Fruit fly (Drosophila melanogaster): ENCODE results near the gene Ir7b.

Gene Ir7b

dm6 chrX:7901153-7902038 is 34.6 kb upstream of the Ir7b start, which contains the start of the genes RpS6 and bys (continued):
- TF ChIP-seq CG34376 (GFP tag; optimal IDR thresholded peaks at IDR 0.05) = peak; percentile 74
- peak; percentile 15 for TF ChIP-seq CG4328 (GFP tag; optimal IDR thresholded peaks at IDR 0.05)
- TF ChIP-seq CG18619 (GFP tag; optimal IDR thresholded peaks at IDR 0.05) = peak; percentile 52
- TF ChIP-seq CG13775 (GFP tag; optimal IDR thresholded peaks at IDR 0.05) = peak; percentile 66
- peak; percentile 89 for TF ChIP-seq ci (GFP tag; IDR thresholded peaks at IDR 0.05)
- TF ChIP-seq CG9817 (tag; optimal IDR thresholded peaks at IDR 0.05) = peak; percentile 40
- no peak for TF ChIP-seq Gsc (GFP tag; IDR thresholded peaks at IDR 0.05)
- TF ChIP-seq CG3281 (GFP tag; optimal IDR thresholded peaks at IDR 0.05) = peak; percentile 67
- TF ChIP-seq CG30431 (GFP tag; optimal IDR thresholded peaks at IDR 0.05) = no peak
- peak; percentile 46 for TF ChIP-seq CG18599 (GFP tag; optimal IDR thresholded peaks at IDR 0.05)
- peak; percentile 62 for TF ChIP-seq CG6272 (GFP tag; IDR thresholded peaks at IDR 0.05)
- peak; percentile 35 for TF ChIP-seq CG2678 (tag; optimal IDR thresholded peaks at IDR 0.05)
- peak; percentile 22 for TF ChIP-seq nerfin-1 (tag; optimal IDR thresholded peaks at IDR 0.05)
- peak in 1 of 3 experiments; percentile 61 for TF ChIP-seq lola (GFP tag; optimal IDR thresholded peaks at IDR 0.05)
- TF ChIP-seq Fer3 (tag; optimal IDR thresholded peaks at IDR 0.05) = peak; percentile 57
- 0 out of 2 replicates have a peak, but pooled peaks have one; percentile 23 for TF ChIP-seq CG8765 (GFP tag; IDR thresholded peaks at IDR 0.05)
- no peak for TF ChIP-seq TFAM (GFP tag; optimal IDR thresholded peaks at IDR 0.05)
- peak in 1 of 3 experiments; percentile 31 for TF ChIP-seq Stat92E (GFP tag; optimal IDR thresholded peaks at IDR 0.05)
- no peak for TF ChIP-seq sd (tag; optimal IDR thresholded peaks at IDR 0.05)
- TF ChIP-seq CG12659 (GFP tag; optimal IDR thresholded peaks at IDR 0.05) = peak; percentile 65
- TF ChIP-seq zen (tag; optimal IDR thresholded peaks at IDR 0.05) = peak; percentile 43
- no peak for TF ChIP-seq nau (GFP tag; optimal IDR thresholded peaks at IDR 0.05)
- peak; percentile 10 for TF ChIP-seq lilli (GFP tag; optimal IDR thresholded peaks at IDR 0.05)
- TF ChIP-seq Lpt (GFP tag; optimal IDR thresholded peaks at IDR 0.05) = no peak
- peak; percentile 59 for TF ChIP-seq CG17912 (GFP tag; optimal IDR thresholded peaks at IDR 0.05)
- TF ChIP-seq gsb (GFP tag; IDR thresholded peaks at IDR 0.05) = peak; percentile 31
- TF ChIP-seq schlank (tag; optimal IDR thresholded peaks at IDR 0.05) = peak; percentile 64
- no peak for TF ChIP-seq pan (optimal IDR thresholded peaks at IDR 0.05)
- peak in 1 of 2 experiments; percentile 65 for TF ChIP-seq pan (GFP tag; optimal IDR thresholded peaks at IDR 0.05 in 1 of 2, IDR thresholded peaks at IDR 0.05 in 1 of 2)
- TF ChIP-seq pum (GFP tag; optimal IDR thresholded peaks at IDR 0.05) = peak; percentile 1
- TF ChIP-seq CG17802 (tag; optimal IDR thresholded peaks at IDR 0.05) = peak; percentile 34
- peak; percentile 56 for TF ChIP-seq lbe (GFP tag; optimal IDR thresholded peaks at IDR 0.05)
- TF ChIP-seq CG9215 (GFP tag; IDR thresholded peaks at IDR 0.05) = no peak; the same call in 1 of the 2 replicates
- peak; percentile 33 for TF ChIP-seq Hsf (GFP tag; optimal IDR thresholded peaks at IDR 0.05)
- TF ChIP-seq CG12104 (GFP tag; optimal IDR thresholded peaks at IDR 0.05) = peak; percentile 30
- peak; percentile 75 for TF ChIP-seq CG6765 (GFP tag; optimal IDR thresholded peaks at IDR 0.05)
- TF ChIP-seq al (GFP tag; IDR thresholded peaks at IDR 0.05) = peak; percentile 38
- no peak for TF ChIP-seq Xrp1 (GFP tag; IDR thresholded peaks at IDR 0.05)
- TF ChIP-seq sens-2 (GFP tag; IDR thresholded peaks at IDR 0.05) = 0 out of 2 replicates have a peak, but pooled peaks have one; percentile 15
- TF ChIP-seq CG1233 (GFP tag; optimal IDR thresholded peaks at IDR 0.05) = peak; percentile 42
- TF ChIP-seq CG10543 (GFP tag; optimal IDR thresholded peaks at IDR 0.05) = peak; percentile 5
- TF ChIP-seq ssp (GFP tag; IDR thresholded peaks at IDR 0.05) = 0 out of 2 replicates have a peak, but pooled peaks have one; percentile 19
- peak; percentile 34 for TF ChIP-seq phol (tag; optimal IDR thresholded peaks at IDR 0.05)
- peak; percentile 36 for TF ChIP-seq Hr3 (GFP tag; optimal IDR thresholded peaks at IDR 0.05)
- no peak for TF ChIP-seq Hand (GFP tag; optimal IDR thresholded peaks at IDR 0.05)
- peak; percentile 23 for TF ChIP-seq Side (GFP tag; optimal IDR thresholded peaks at IDR 0.05)
- TF ChIP-seq Hmr (GFP tag; optimal IDR thresholded peaks at IDR 0.05) = peak; percentile 68
- TF ChIP-seq CG2202 (tag; optimal IDR thresholded peaks at IDR 0.05) = peak; percentile 14

Measured in whole organism, embryonic.